2 worm cellular contexts compared by ENCODE assay signal in genomic region chrIV:10126544-10126943, ce11.
A peak's percentile ranks its signal among the peaks of the same experiment; 100 is the strongest.
TF ChIP-seq lines count a peak whose summit lies in the region.

ctf-18 (minus strand) TSS chrIV:10126644.

TF ChIP-seq in whole organism, L4 larva, 104 proteins besides CTCF, POLR2A, EP300 and RAD21:
- TF ChIP-seq ama-1 (optimal IDR thresholded peaks at IDR 0.05; lab: Kevin White, UChicago) (peak; percentile 60), vab-7 (GFP tag; IDR thresholded peaks at IDR 0.05; lab: Robert Waterston, UW) (no peak), aha-1 (tag; lab: Kevin White, UChicago) (peak; percentile 43), hif-1 (tag; optimal IDR thresholded peaks at IDR 0.05; lab: Kevin White, UChicago) (no peak), php-3 (GFP tag; IDR thresholded peaks at IDR 0.05; lab: Robert Waterston, UW) (no peak)

TF ChIP-seq in whole organism, young adult, 124 proteins besides CTCF, POLR2A, EP300 and RAD21:
- TF ChIP-seq bed-2 (GFP tag; IDR thresholded peaks at IDR 0.05; lab: Robert Waterston, UW) (no peak), hrde-1 (tag; optimal IDR thresholded peaks at IDR 0.05; lab: Kevin White, UChicago; ENCODE audit: borderline replicate concordance) (peak; percentile 31), sdz-38 (tag; optimal IDR thresholded peaks at IDR 0.05; lab: Kevin White, UChicago) (no peak), madf-6 (GFP tag; IDR thresholded peaks at IDR 0.05; lab: Robert Waterston, UW) (0 out of 2 replicates have a peak, but pooled peaks have one; percentile 16)

Comparison
In these comparisons a context has a peak if more than half of its experiments do, and no peak if none do; other contexts are left out.
1. Of the 7 proteins assayed by ChIP-seq in both whole organism, young adult and whole organism, L4 larva: peak only in whole organism, young adult: none; only in whole organism, L4 larva: ama-1; in both: none; in neither: 6.